Worm (Caenorhabditis elegans) whole organism, midembryonic: ENCODE measurements around the gene Y37H2C.4.

Source experiments
- flt-1 ChIP-seq: fragments of 200-800 bp; sonication (Bioruptor generic); IDR thresholded peaks from 2 replicates; pipeline ENCODE4 v1.3.6; 2022; ENCODE audit warnings: missing genetic modification characterization, missing compliant biosample characterization
- ztf-29 ChIP-seq: fragments of 200-800 bp; sonication (Bioruptor generic); IDR thresholded peaks from 2 replicates; pipeline ENCODE4 v1.3.6; 2022; ENCODE audit warnings: missing genetic modification reagents, missing genetic modification characterization, missing compliant biosample characterization

DNA sequence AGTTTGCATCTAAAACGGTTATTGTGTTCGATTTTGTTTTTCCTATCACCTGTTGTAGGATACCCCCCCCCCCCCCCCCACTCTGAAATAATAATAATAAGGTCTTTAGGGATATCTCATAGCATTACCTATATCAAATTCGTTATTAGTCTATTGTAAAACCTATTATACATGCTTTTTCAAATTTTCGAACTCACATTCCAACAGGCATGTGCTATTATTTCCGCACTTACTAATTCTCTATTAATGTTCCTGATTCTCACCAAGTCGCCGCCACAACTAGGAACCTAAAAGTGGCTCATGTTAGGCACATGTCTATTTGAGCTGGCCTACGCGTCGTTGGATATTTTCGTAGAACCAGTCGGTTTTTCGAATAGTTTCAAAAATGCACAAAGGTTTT is at the start of gene Y37H2C.4:
- TF ChIP-seq flt-1 (no peak), ztf-29 (GFP tag; lab: Robert Waterston, UW) (no peak)
